Worm (Caenorhabditis elegans) whole organism, late embryonic: Measurements from ENCODE around the gene F15D4.5.

Experiments used
- C08G9.2 ChIP-seq: sonication (generic microtip); optimal IDR thresholded peaks from 2 replicates; lab custom pipeline; 2016; ENCODE audit warnings: mild to moderate bottlenecking, missing genetic modification characterization, moderate library complexity, missing compliant biosample characterization
- F13H6.1 ChIP-seq: sonication (generic microtip); optimal IDR thresholded peaks from 2 replicates; lab custom pipeline; 2016; ENCODE audit warnings: missing genetic modification characterization, missing compliant biosample characterization
- K02D7.2 ChIP-seq: sonication (generic microtip); optimal IDR thresholded peaks from 2 replicates; lab custom pipeline; 2017; ENCODE audit warnings: mild to moderate bottlenecking, missing genetic modification characterization, missing compliant biosample characterization
- K09A11.1 ChIP-seq: sonication (generic microtip); optimal IDR thresholded peaks from 2 replicates; lab custom pipeline; 2017; ENCODE audit warnings: antibody characterized with exemption, mild to moderate bottlenecking, missing genetic modification characterization, missing compliant biosample characterization; ENCODE audit not compliant: insufficient read depth
- Y22D7AL.16 ChIP-seq: sonication (generic microtip); optimal IDR thresholded peaks from 2 replicates; lab custom pipeline; 2016; ENCODE audit warnings: missing genetic modification characterization, missing compliant biosample characterization
- ahr-1 ChIP-seq: sonication (generic microtip); optimal IDR thresholded peaks from 2 replicates; lab custom pipeline; 2016; ENCODE audit warnings: missing genetic modification characterization, missing compliant biosample characterization
- ceh-14 ChIP-seq: sonication (generic microtip); optimal IDR thresholded peaks from 2 replicates; lab custom pipeline; 2016; ENCODE audit warnings: missing genotype, missing genetic modification characterization, missing compliant biosample characterization
- ceh-18 ChIP-seq: sonication (generic microtip); optimal IDR thresholded peaks from 2 replicates; lab custom pipeline; 2016; ENCODE audit warnings: missing genetic modification characterization, missing compliant biosample characterization
- ceh-19 ChIP-seq: fragments of 200-800 bp; sonication (Bioruptor generic); optimal IDR thresholded peaks from 2 replicates; lab custom pipeline; 2018; ENCODE audit warnings: mild to moderate bottlenecking, missing genetic modification characterization, missing compliant biosample characterization
- ceh-2 ChIP-seq: sonication (generic microtip); optimal IDR thresholded peaks from 2 replicates; lab custom pipeline; 2016; ENCODE audit warnings: missing genotype, missing genetic modification characterization, missing compliant biosample characterization
- ceh-24 ChIP-seq: sonication (generic microtip); optimal IDR thresholded peaks from 2 replicates; lab custom pipeline; 2016; ENCODE audit warnings: mild to moderate bottlenecking, missing genetic modification characterization, missing compliant biosample characterization
- ceh-30 ChIP-seq: fragments of 150-350 bp; optimal IDR thresholded peaks from 2 replicates; lab custom pipeline; 2014; ENCODE audit warnings: missing biosample characterization, missing genetic modification characterization
- ceh-34 ChIP-seq: sonication (generic microtip); optimal IDR thresholded peaks from 2 replicates; lab custom pipeline; 2016; ENCODE audit warnings: mild to moderate bottlenecking, missing genetic modification characterization, missing compliant biosample characterization
- ceh-45 ChIP-seq: fragments of 200-800 bp; sonication (Bioruptor generic); IDR thresholded peaks from 2 replicates; pipeline ENCODE4 v1.3.6; 2022; ENCODE audit warnings: missing genetic modification reagents, missing genetic modification characterization, missing compliant biosample characterization
- ceh-9 ChIP-seq: sonication (generic microtip); optimal IDR thresholded peaks from 2 replicates; lab custom pipeline; 2016; ENCODE audit warnings: mild to moderate bottlenecking, missing genetic modification characterization, inconsistent platforms, missing compliant biosample characterization
- che-1 ChIP-seq: sonication (generic microtip); optimal IDR thresholded peaks from 2 replicates; lab custom pipeline; 2016; ENCODE audit warnings: mild to moderate bottlenecking, missing genetic modification characterization, missing compliant biosample characterization
- dmd-4 ChIP-seq: sonication (generic microtip); optimal IDR thresholded peaks from 2 replicates; lab custom pipeline; 2016; ENCODE audit warnings: borderline replicate concordance, missing genetic modification characterization, missing compliant biosample characterization
- dve-1 ChIP-seq: sonication (generic microtip); optimal IDR thresholded peaks from 2 replicates; lab custom pipeline; 2017; ENCODE audit warnings: antibody characterized with exemption, mild to moderate bottlenecking, missing genetic modification characterization, missing compliant biosample characterization
- elt-2 ChIP-seq: sonication (generic microtip); optimal IDR thresholded peaks from 2 replicates; lab custom pipeline; 2016; ENCODE audit warnings: missing genetic modification reagents, missing genetic modification characterization, missing compliant biosample characterization
- eyg-1 ChIP-seq: sonication (generic microtip); optimal IDR thresholded peaks from 2 replicates; lab custom pipeline; 2016; ENCODE audit warnings: missing genotype, missing genetic modification characterization, missing compliant biosample characterization
- fax-1 ChIP-seq: sonication (generic microtip); optimal IDR thresholded peaks from 2 replicates; lab custom pipeline; 2016; ENCODE audit warnings: missing genotype, missing genetic modification characterization, missing compliant biosample characterization
- fkh-10 ChIP-seq: fragments of 150-350 bp; optimal IDR thresholded peaks from 2 replicates; lab custom pipeline; 2014; ENCODE audit warnings: missing biosample characterization, missing genetic modification reagents, missing genetic modification characterization
- fkh-6 ChIP-seq: sonication (generic microtip); optimal IDR thresholded peaks from 2 replicates; lab custom pipeline; 2016; ENCODE audit warnings: missing genetic modification characterization, missing compliant biosample characterization
- gmeb-2 ChIP-seq: sonication (generic microtip); optimal IDR thresholded peaks from 2 replicates; lab custom pipeline; 2016; ENCODE audit warnings: missing genetic modification characterization, inconsistent platforms, missing compliant biosample characterization
- hlh-13 ChIP-seq: fragments of 200-800 bp; sonication (Bioruptor generic); optimal IDR thresholded peaks from 2 replicates; lab custom pipeline; 2018; ENCODE audit warnings: mild to moderate bottlenecking, missing genetic modification characterization, missing compliant biosample characterization
- hlh-15 ChIP-seq: sonication (generic microtip); optimal IDR thresholded peaks from 2 replicates; lab custom pipeline; 2016; ENCODE audit warnings: missing genetic modification characterization, missing compliant biosample characterization
- hlh-30 ChIP-seq: sonication (generic microtip); optimal IDR thresholded peaks from 2 replicates; lab custom pipeline; 2017; ENCODE audit warnings: antibody characterized with exemption, missing genetic modification characterization, missing compliant biosample characterization; ENCODE audit not compliant: insufficient read depth
- hlh-6 ChIP-seq: sonication (generic microtip); optimal IDR thresholded peaks from 2 replicates; lab custom pipeline; 2016; ENCODE audit warnings: missing genotype, missing genetic modification characterization, missing compliant biosample characterization
- hlh-8 ChIP-seq: sonication (generic microtip); optimal IDR thresholded peaks from 2 replicates; lab custom pipeline; 2016; ENCODE audit warnings: missing genotype, missing genetic modification characterization, missing compliant biosample characterization
- lin-11 ChIP-seq: fragments of 200-800 bp; sonication (Bioruptor generic); optimal IDR thresholded peaks from 2 replicates; lab custom pipeline; 2018; ENCODE audit warnings: mild to moderate bottlenecking, missing genetic modification characterization, missing compliant biosample characterization
- mec-3 ChIP-seq: sonication (generic microtip); optimal IDR thresholded peaks from 2 replicates; lab custom pipeline; 2016; ENCODE audit warnings: borderline replicate concordance, missing genetic modification characterization, missing compliant biosample characterization
- nfya-1 ChIP-seq: sonication (generic microtip); optimal IDR thresholded peaks from 2 replicates; lab custom pipeline; 2017; ENCODE audit warnings: missing genetic modification characterization, mild to moderate bottlenecking, missing compliant biosample characterization, antibody characterized with exemption, moderate library complexity
- nhr-11 ChIP-seq: fragments of 150-350 bp; optimal IDR thresholded peaks from 2 replicates; lab custom pipeline; 2014; ENCODE audit warnings: missing biosample characterization, missing genetic modification characterization
- npax-4 ChIP-seq: sonication (generic microtip); optimal IDR thresholded peaks from 2 replicates; lab custom pipeline; 2016; ENCODE audit warnings: missing genetic modification characterization, missing compliant biosample characterization
- odd-2 ChIP-seq: sonication (generic microtip); optimal IDR thresholded peaks from 2 replicates; lab custom pipeline; 2017; ENCODE audit warnings: antibody characterized with exemption, mild to moderate bottlenecking, missing genetic modification characterization, missing compliant biosample characterization
- pag-3 ChIP-seq: sonication (generic microtip); optimal IDR thresholded peaks from 2 replicates; lab custom pipeline; 2016; ENCODE audit warnings: missing compliant biosample characterization, missing genetic modification characterization, borderline replicate concordance
- pat-9 ChIP-seq: fragments of 200-800 bp; sonication (Bioruptor generic); optimal IDR thresholded peaks from 2 replicates; lab custom pipeline; 2018; ENCODE audit warnings: mild to moderate bottlenecking, missing genetic modification characterization, moderate library complexity, missing compliant biosample characterization
- pha-2 ChIP-seq: sonication (generic microtip); optimal IDR thresholded peaks from 2 replicates; lab custom pipeline; 2017; ENCODE audit warnings: mild to moderate bottlenecking, missing genetic modification characterization, missing compliant biosample characterization
- pha-4 ChIP-seq: fragments of 150-350 bp; optimal IDR thresholded peaks from 2 replicates; lab custom pipeline; 2018; ENCODE audit warnings: missing biosample characterization, missing genetic modification reagents, missing genetic modification characterization
- pqm-1 ChIP-seq: sonication (generic microtip); optimal IDR thresholded peaks from 2 replicates; lab custom pipeline; 2016; ENCODE audit warnings: missing genetic modification characterization, missing compliant biosample characterization
- pros-1 ChIP-seq: fragments of 150-350 bp; optimal IDR thresholded peaks from 2 replicates; lab custom pipeline; 2014; ENCODE audit warnings: missing biosample characterization, missing genetic modification reagents, missing genetic modification characterization
- rnt-1 ChIP-seq: sonication (generic microtip); optimal IDR thresholded peaks from 2 replicates; lab custom pipeline; 2016; ENCODE audit warnings: missing genetic modification characterization, missing compliant biosample characterization
- sox-2 ChIP-seq: fragments of 200-800 bp; sonication (Bioruptor generic); IDR thresholded peaks from 2 replicates; pipeline ENCODE4 v1.3.6; 2022; ENCODE audit warnings: missing genetic modification reagents, missing genetic modification characterization, missing compliant biosample characterization
- sox-4 ChIP-seq: sonication (generic microtip); optimal IDR thresholded peaks from 2 replicates; lab custom pipeline; 2017; ENCODE audit warnings: mild to moderate bottlenecking, missing genetic modification characterization, inconsistent platforms, missing compliant biosample characterization
- syd-9 ChIP-seq: sonication (generic microtip); optimal IDR thresholded peaks from 2 replicates; lab custom pipeline; 2016; ENCODE audit warnings: mild to moderate bottlenecking, missing genetic modification characterization, moderate library complexity, missing compliant biosample characterization
- tbx-7 ChIP-seq: sonication (generic microtip); optimal IDR thresholded peaks from 2 replicates; lab custom pipeline; 2016; ENCODE audit warnings: missing genotype, missing genetic modification characterization, missing compliant biosample characterization
- ttx-3 ChIP-seq: sonication (generic microtip); optimal IDR thresholded peaks from 2 replicates; lab custom pipeline; 2016; ENCODE audit warnings: missing genetic modification reagents, missing genetic modification characterization, missing compliant biosample characterization
- unc-3 ChIP-seq, 2 experiments: fragments of 200-800 bp in 1 of 2; sonication (Bioruptor generic) in 1 of 2; sonication (generic microtip) in 1 of 2; conservative IDR thresholded peaks in 1 of 2; optimal IDR thresholded peaks in 1 of 2; 2 replicates each; pipeline versions ENCODE4 v1.3.6 to Lab custom; 2016 to 2022; ENCODE audit warnings: missing compliant biosample characterization in 2 of 2, missing genetic modification characterization in 2 of 2, missing genetic modification reagents in 1 of 2
- unc-42 ChIP-seq: sonication (generic microtip); optimal IDR thresholded peaks from 2 replicates; lab custom pipeline; 2016; ENCODE audit warnings: missing genotype, missing genetic modification characterization, missing compliant biosample characterization
- unc-86 ChIP-seq: sonication (generic microtip); optimal IDR thresholded peaks from 2 replicates; lab custom pipeline; 2016; ENCODE audit warnings: missing genetic modification characterization, missing compliant biosample characterization
- zip-5 ChIP-seq: sonication (generic microtip); optimal IDR thresholded peaks from 2 replicates; lab custom pipeline; 2016; ENCODE audit warnings: missing genetic modification characterization, missing compliant biosample characterization
- ztf-16 ChIP-seq: sonication (generic microtip); optimal IDR thresholded peaks from 2 replicates; lab custom pipeline; 2017; ENCODE audit warnings: missing genetic modification characterization, missing compliant biosample characterization

F15D4.5 gene

DNA sequence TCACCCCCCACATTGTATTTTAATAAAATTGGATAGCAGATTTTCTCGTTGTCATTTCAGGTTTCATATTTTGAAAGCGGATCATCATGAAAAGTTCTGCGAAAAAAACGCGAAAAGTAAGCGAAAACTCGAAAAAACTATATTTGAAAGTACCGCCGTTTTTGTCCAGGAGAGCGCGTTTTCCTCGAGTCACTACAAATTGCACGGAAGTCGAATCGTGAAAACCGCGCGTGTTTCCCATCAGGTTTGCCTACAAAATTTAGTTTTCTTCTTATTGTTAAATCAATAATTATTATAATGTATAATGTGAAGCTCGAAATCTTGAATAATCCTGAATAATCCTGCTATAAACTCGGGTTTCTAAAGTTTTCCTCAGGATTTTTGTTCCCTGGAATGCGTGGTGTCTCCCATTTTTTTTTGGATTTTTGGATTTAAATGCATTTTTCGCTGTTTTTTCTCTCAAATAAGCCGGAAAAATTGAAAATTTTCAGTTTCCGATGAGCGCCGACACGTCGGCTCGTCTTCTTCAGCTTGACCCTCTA, 45.4 kb upstream of the F15D4.5 start, which contains the start of gene btf-1:
TSS of gene btf-1 (plus strand) at position 492 of the 542 bp plus-strand sequence.
- TF ChIP-seq elt-2 (tag; lab: Kevin White, UChicago) (peak; percentile 81), mec-3 (tag; lab: Kevin White, UChicago) (no peak), hlh-8 (tag; lab: Kevin White, UChicago) (peak; percentile 91), nhr-11 (tag; lab: Kevin White, UChicago) (no peak), F13H6.1 (tag; lab: Kevin White, UChicago) (peak; percentile 71), che-1 (no peak), ceh-34 (tag; lab: Kevin White, UChicago) (peak; percentile 42), ceh-9 (tag; lab: Kevin White, UChicago) (no peak), sox-4 (tag; lab: Kevin White, UChicago) (no peak), sox-2 (no peak), dve-1 (tag; lab: Kevin White, UChicago) (no peak), unc-3 (GFP tag; conservative IDR thresholded peaks at IDR 0.05; lab: Robert Waterston, UW) (no peak), unc-3 (tag; optimal IDR thresholded peaks at IDR 0.05; lab: Kevin White, UChicago) (peak; percentile 73), hlh-15 (tag; lab: Kevin White, UChicago) (peak; percentile 42), ceh-45 (GFP tag; lab: Robert Waterston, UW) (no peak), pat-9 (tag; lab: Kevin White, UChicago) (peak; percentile 7), zip-5 (tag; lab: Kevin White, UChicago) (peak; percentile 93), ztf-16 (tag; lab: Kevin White, UChicago) (peak; percentile 71), pha-4 (no peak), pqm-1 (peak; percentile 78), ttx-3 (peak; percentile 34), ceh-24 (tag; lab: Kevin White, UChicago) (no peak), syd-9 (no peak), rnt-1 (tag; lab: Kevin White, UChicago) (peak; percentile 34), ceh-18 (tag; lab: Kevin White, UChicago) (peak; percentile 35), pag-3 (tag; lab: Kevin White, UChicago) (no peak), ahr-1 (tag; lab: Kevin White, UChicago) (peak; percentile 80), tbx-7 (peak; percentile 78), dmd-4 (tag; lab: Kevin White, UChicago) (no peak), K09A11.1 (tag; lab: Kevin White, UChicago) (no peak), hlh-30 (tag; lab: Kevin White, UChicago) (no peak), K02D7.2 (tag; lab: Kevin White, UChicago) (no peak), pha-2 (tag; lab: Kevin White, UChicago) (peak; percentile 25), odd-2 (tag; lab: Kevin White, UChicago) (no peak), ceh-14 (peak; percentile 91), unc-42 (tag; lab: Kevin White, UChicago) (peak; percentile 19), ceh-2 (tag; lab: Kevin White, UChicago) (peak; percentile 73), nfya-1 (peak; percentile 16), fax-1 (tag; lab: Kevin White, UChicago) (peak; percentile 86), fkh-6 (tag; lab: Kevin White, UChicago) (peak; percentile 10), fkh-10 (no peak), gmeb-2 (tag; lab: Kevin White, UChicago) (no peak), hlh-6 (tag; lab: Kevin White, UChicago) (no peak), hlh-13 (GFP tag; lab: Kevin White, UChicago) (no peak), C08G9.2 (tag; lab: Kevin White, UChicago) (peak; percentile 82), ceh-30 (tag; lab: Kevin White, UChicago) (no peak), npax-4 (tag; lab: Kevin White, UChicago) (peak; percentile 38), pros-1 (tag; lab: Kevin White, UChicago) (no peak), lin-11 (tag; lab: Kevin White, UChicago) (no peak), Y22D7AL.16 (tag; lab: Kevin White, UChicago) (no peak), unc-86 (tag; lab: Kevin White, UChicago) (peak; percentile 73), eyg-1 (tag; lab: Kevin White, UChicago) (peak; percentile 16), ceh-19 (peak; percentile 23)
